Fruit fly (Drosophila melanogaster): ENCODE results near the gene CG13243.

DNA sequence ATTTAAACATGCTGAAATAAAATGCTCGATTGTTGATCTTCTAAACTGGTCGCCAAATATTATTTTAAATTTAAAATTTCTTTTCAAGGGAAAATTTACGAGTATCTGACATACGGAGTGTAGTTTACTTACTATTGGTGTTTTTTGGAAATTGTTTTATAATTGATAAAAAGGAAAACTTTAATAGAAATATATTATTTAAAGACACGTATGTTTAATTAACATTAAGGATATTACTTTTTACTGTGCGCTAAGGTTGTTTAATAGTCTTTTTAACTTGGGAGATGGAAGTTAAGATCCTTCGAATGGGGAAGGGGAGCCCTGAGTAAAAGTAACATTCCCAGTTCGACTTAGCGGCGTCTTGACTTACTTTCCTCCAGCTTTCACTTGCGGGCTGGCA, 27.7 kb downstream of the CG13243 start, which contains the start of gene CG7653:
- TF ChIP-seq pad (GFP tag; optimal IDR thresholded peaks at IDR 0.05) (no peak), CG11617 (GFP tag; optimal IDR thresholded peaks at IDR 0.05) (no peak), CG14711 (tag; optimal IDR thresholded peaks at IDR 0.05) (no peak), Crg-1 (GFP tag; optimal IDR thresholded peaks at IDR 0.05) (no peak), CG33017 (tag; optimal IDR thresholded peaks at IDR 0.05) (no peak), kay (GFP tag; ENCODE audit: borderline replicate concordance) (no peak), CG7045 (GFP tag; optimal IDR thresholded peaks at IDR 0.05) (no peak), Mnt (GFP tag; optimal IDR thresholded peaks at IDR 0.05) (no peak), bab1 (GFP tag; optimal IDR thresholded peaks at IDR 0.05) (no peak), cic (GFP tag; optimal IDR thresholded peaks at IDR 0.05) (no peak)

Measured in whole organism, adult.